Fruit fly (Drosophila melanogaster) whole organism: ENCODE data around the gene 5PtaseI.

Experiments used
- EcR ChIP-seq, 2 experiments: fragments of >200 bp; optimal IDR thresholded peaks; 2 replicates each; lab custom pipeline; 2017; ENCODE audit warnings: missing biosample characterization in 2 of 2, missing genetic modification characterization in 2 of 2, missing genetic modification reagents in 2 of 2
- psq ChIP-seq: fragments of >200 bp; optimal IDR thresholded peaks from 2 replicates; lab custom pipeline; 2017

- TF ChIP-seq psq (lab: Kevin White, UChicago) = no peak
- TF ChIP-seq EcR (GFP tag; optimal IDR thresholded peaks at IDR 0.05; lab: Kevin White, UChicago) = no peak
Measured at dm6 chr3R:25044816-25045551, at the start of gene 5PtaseI.
